Worm (Caenorhabditis elegans) whole organism, midembryonic: ENCODE measurements around the gene F56D6.13.

Experiments
- T22C8.4 ChIP-seq: fragments of 200-800 bp; sonication (Bioruptor generic); IDR thresholded peaks from 2 replicates; pipeline ENCODE4 v1.3.6; 2022; ENCODE audit warnings: missing genetic modification characterization, missing compliant biosample characterization
- cog-1 ChIP-seq: sonication (generic microtip); optimal IDR thresholded peaks from 2 replicates; lab custom pipeline; 2016; ENCODE audit warnings: missing genetic modification characterization, missing compliant biosample characterization
- flt-1 ChIP-seq: fragments of 200-800 bp; sonication (Bioruptor generic); IDR thresholded peaks from 2 replicates; pipeline ENCODE4 v1.3.6; 2022; ENCODE audit warnings: missing genetic modification characterization, missing compliant biosample characterization
- klf-2 ChIP-seq: fragments of 200-800 bp; sonication (Bioruptor generic); conservative IDR thresholded peaks from 2 replicates; pipeline ENCODE4 v1.3.6; 2022; ENCODE audit warnings: missing genetic modification reagents, missing genetic modification characterization, missing compliant biosample characterization
- med-1 ChIP-seq: sonication (generic microtip); optimal IDR thresholded peaks from 2 replicates; lab custom pipeline; 2017; ENCODE audit warnings: missing genetic modification characterization, mild to moderate bottlenecking, missing compliant biosample characterization, antibody characterized with exemption, missing genetic modification reagents; ENCODE audit not compliant: insufficient read depth
- ref-1 ChIP-seq: fragments of 200-800 bp; sonication (Bioruptor generic); conservative IDR thresholded peaks from 2 replicates; pipeline ENCODE4 v1.3.6; 2022; ENCODE audit warnings: missing genetic modification reagents, missing genetic modification characterization, missing compliant biosample characterization
- tab-1 ChIP-seq: fragments of 200-800 bp; sonication (Bioruptor generic); IDR thresholded peaks from 2 replicates; pipeline ENCODE4 v1.3.6; 2022; ENCODE audit warnings: missing genetic modification characterization, missing compliant biosample characterization
- ztf-23 ChIP-seq: fragments of 200-800 bp; sonication (Bioruptor generic); IDR thresholded peaks from 2 replicates; pipeline ENCODE4 v1.3.6; 2022; ENCODE audit warnings: missing genetic modification reagents, missing genetic modification characterization, missing compliant biosample characterization
- ztf-29 ChIP-seq: fragments of 200-800 bp; sonication (Bioruptor generic); IDR thresholded peaks from 2 replicates; pipeline ENCODE4 v1.3.6; 2022; ENCODE audit warnings: missing genetic modification reagents, missing genetic modification characterization, missing compliant biosample characterization

Gene F56D6.13

ce11 chrIV:3909114-3909513 is at the start of gene F56D6.13:
TSS of gene F56D6.13 (plus strand) at chrIV:3909414.
- no peak for TF ChIP-seq tab-1 (GFP tag; lab: Robert Waterston, UW)
- TF ChIP-seq flt-1: no peak
- TF ChIP-seq med-1 (GFP tag; lab: Kevin White, UChicago): no peak
- no peak for TF ChIP-seq klf-2 (GFP tag; lab: Robert Waterston, UW)
- no peak for TF ChIP-seq cog-1 (tag; lab: Kevin White, UChicago)
- no peak for TF ChIP-seq ztf-23
- TF ChIP-seq T22C8.4: no peak
- TF ChIP-seq ztf-29 (GFP tag; lab: Robert Waterston, UW): no peak
- TF ChIP-seq ref-1 (GFP tag; lab: Robert Waterston, UW): no peak

DNA sequence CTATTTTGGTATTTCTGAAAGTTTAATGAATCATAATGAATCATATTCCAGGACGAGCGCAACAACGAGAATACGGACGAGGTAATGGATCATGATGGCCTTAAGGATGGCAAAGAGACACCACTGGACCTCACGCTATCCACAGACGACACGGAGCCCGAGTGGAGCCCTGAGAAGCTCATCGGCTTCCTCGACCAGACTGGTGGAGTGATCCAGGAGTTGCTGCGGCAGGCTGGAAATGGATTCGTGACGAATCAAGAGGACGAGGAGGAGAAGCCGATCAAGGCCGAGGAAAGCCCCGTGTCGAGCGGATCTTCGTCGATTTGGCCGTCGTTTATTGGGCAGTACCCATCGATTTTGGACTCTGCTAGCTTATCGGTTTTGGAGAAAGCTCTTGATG is 49.7 kb upstream of the F56D6.13 start:
- TF ChIP-seq med-1 (GFP tag; lab: Kevin White, UChicago) (no peak), klf-2 (GFP tag; lab: Robert Waterston, UW) (no peak), ztf-23 (no peak), cog-1 (tag; lab: Kevin White, UChicago) (no peak), T22C8.4 (no peak), ztf-29 (GFP tag; lab: Robert Waterston, UW) (no peak), ref-1 (GFP tag; lab: Robert Waterston, UW) (no peak), flt-1 (no peak), tab-1 (GFP tag; lab: Robert Waterston, UW) (no peak)

DNA sequence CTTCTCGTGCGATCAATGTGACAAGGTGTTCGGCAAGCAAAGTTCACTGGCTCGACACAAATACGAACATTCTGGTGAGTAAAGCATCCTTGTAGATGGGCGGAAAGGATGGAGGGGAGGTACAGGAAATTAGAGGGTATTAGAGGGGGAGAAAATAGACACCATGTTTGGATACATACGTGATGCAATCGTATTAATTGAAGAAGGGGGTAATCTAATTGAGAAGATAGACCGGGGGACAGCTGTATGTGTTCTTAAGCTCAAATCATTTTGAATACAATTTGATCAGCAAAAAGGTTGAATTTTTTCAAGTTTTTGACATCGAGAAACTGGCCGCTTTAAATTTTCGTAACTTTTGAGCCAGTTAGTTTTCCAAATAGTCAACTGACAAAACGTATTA is 48.8 kb upstream of the F56D6.13 start:
- TF ChIP-seq flt-1 (no peak), ztf-23 (no peak), klf-2 (GFP tag; lab: Robert Waterston, UW) (no peak)

DNA sequence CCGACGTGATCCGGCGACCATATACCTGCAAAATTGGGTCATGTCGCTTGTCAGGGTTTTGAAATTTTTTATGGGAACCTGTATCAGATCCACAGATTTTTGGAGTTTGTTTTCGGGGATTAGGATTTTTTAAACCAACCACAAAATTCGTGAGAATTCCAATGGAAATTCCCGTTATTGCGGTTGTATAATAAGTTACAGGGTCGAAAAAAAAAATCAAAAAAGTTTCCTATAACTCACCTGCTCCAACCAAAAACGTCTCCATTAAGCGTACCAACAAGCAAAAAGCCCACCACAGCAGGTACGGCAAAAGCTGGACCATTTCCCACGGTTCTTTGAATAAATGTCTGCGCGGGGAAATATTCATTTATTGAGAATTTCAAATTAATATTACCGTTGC is 46.3 kb upstream of the F56D6.13 start:
- TF ChIP-seq ztf-29 (GFP tag; lab: Robert Waterston, UW) (no peak), flt-1 (no peak), cog-1 (tag; lab: Kevin White, UChicago) (no peak), ztf-23 (no peak), T22C8.4 (no peak), med-1 (GFP tag; lab: Kevin White, UChicago) (no peak), tab-1 (GFP tag; lab: Robert Waterston, UW) (no peak), klf-2 (GFP tag; lab: Robert Waterston, UW) (no peak), ref-1 (GFP tag; lab: Robert Waterston, UW) (no peak)

- no peak for TF ChIP-seq klf-2 (GFP tag; lab: Robert Waterston, UW)
- no peak for TF ChIP-seq ref-1 (GFP tag; lab: Robert Waterston, UW)
- TF ChIP-seq tab-1 (GFP tag; lab: Robert Waterston, UW): no peak
- TF ChIP-seq ztf-29 (GFP tag; lab: Robert Waterston, UW): no peak
- TF ChIP-seq T22C8.4: no peak
- no peak for TF ChIP-seq cog-1 (tag; lab: Kevin White, UChicago)
- TF ChIP-seq med-1 (GFP tag; lab: Kevin White, UChicago): no peak
- no peak for TF ChIP-seq flt-1
- TF ChIP-seq ztf-23: no peak
These were observed 44.3 kb upstream of the F56D6.13 start, which contains the start of gene aat-8 for ce11 chrIV:3864944-3865343. TSS of gene aat-8 (minus strand) at chrIV:3865044.

ce11 chrIV:3866018-3866417 is 43.2 kb upstream of the F56D6.13 start:
- no peak for TF ChIP-seq ztf-23

DNA sequence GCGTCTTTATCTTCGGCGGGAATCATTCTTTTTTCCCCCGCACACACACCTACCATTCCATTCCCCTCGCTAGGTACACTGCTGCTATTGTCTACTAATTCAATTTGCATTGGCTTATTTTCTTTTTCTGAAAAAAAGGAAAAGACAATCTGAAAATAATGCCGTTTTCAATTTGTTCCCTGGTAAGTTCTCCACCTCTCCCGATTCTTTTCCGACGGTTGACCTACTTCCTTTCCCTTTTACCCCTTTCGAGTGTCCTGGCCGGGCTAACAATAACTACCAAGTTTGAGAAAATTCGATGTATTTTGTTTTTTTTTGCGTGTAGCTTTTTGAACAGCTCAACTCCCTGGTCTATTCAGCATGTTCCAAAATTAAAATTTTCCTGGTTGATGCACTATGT is 42.0 kb upstream of the F56D6.13 start, which contains the start of gene F37C4.4:
Gene F37C4.4 (plus strand): TSS at position 58 of the 400 bp plus-strand sequence.
- TF ChIP-seq ztf-29 (GFP tag; lab: Robert Waterston, UW): no peak
- TF ChIP-seq tab-1 (GFP tag; lab: Robert Waterston, UW): no peak
- TF ChIP-seq klf-2 (GFP tag; lab: Robert Waterston, UW): no peak
- TF ChIP-seq ref-1 (GFP tag; lab: Robert Waterston, UW): no peak
- TF ChIP-seq ztf-23: no peak
- no peak for TF ChIP-seq cog-1 (tag; lab: Kevin White, UChicago)
- no peak for TF ChIP-seq med-1 (GFP tag; lab: Kevin White, UChicago)
- TF ChIP-seq T22C8.4: no peak
- TF ChIP-seq flt-1: no peak

- no peak for TF ChIP-seq flt-1
- TF ChIP-seq klf-2 (GFP tag; lab: Robert Waterston, UW): no peak
- no peak for TF ChIP-seq cog-1 (tag; lab: Kevin White, UChicago)
- TF ChIP-seq tab-1 (GFP tag; lab: Robert Waterston, UW): no peak
- TF ChIP-seq ztf-29 (GFP tag; lab: Robert Waterston, UW): no peak
- TF ChIP-seq med-1 (GFP tag; lab: Kevin White, UChicago): no peak
- no peak for TF ChIP-seq ref-1 (GFP tag; lab: Robert Waterston, UW)
- TF ChIP-seq T22C8.4: no peak
- no peak for TF ChIP-seq ztf-23
These were observed 39.3 kb upstream of the F56D6.13 start for ce11 chrIV:3869875-3870274.

DNA sequence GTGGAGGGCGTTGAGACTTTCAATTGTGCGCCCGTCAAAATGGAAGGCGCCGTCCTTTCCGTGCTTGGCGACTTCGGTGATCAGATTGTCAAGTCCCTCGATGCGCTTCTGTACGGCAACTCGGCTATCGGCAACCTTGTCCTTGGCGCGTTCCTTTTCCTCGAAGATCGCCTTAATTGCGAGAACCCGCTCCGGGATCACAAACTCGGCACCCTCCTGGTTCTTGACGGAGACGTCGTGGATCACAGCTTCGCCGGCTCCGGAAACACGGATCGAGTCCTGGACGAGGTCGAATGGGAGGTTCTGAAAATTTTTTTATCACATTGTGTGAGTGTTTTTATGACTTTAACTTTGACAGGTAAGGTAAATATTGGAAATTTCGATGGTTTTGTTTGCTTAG is 36.0 kb upstream of the F56D6.13 start:
- TF ChIP-seq klf-2 (GFP tag; lab: Robert Waterston, UW): no peak
- TF ChIP-seq med-1 (GFP tag; lab: Kevin White, UChicago): no peak
- no peak for TF ChIP-seq cog-1 (tag; lab: Kevin White, UChicago)
- TF ChIP-seq ztf-23: no peak
- TF ChIP-seq tab-1 (GFP tag; lab: Robert Waterston, UW): no peak
- TF ChIP-seq flt-1: no peak
- TF ChIP-seq T22C8.4: no peak
- TF ChIP-seq ref-1 (GFP tag; lab: Robert Waterston, UW): no peak
- no peak for TF ChIP-seq ztf-29 (GFP tag; lab: Robert Waterston, UW)

DNA sequence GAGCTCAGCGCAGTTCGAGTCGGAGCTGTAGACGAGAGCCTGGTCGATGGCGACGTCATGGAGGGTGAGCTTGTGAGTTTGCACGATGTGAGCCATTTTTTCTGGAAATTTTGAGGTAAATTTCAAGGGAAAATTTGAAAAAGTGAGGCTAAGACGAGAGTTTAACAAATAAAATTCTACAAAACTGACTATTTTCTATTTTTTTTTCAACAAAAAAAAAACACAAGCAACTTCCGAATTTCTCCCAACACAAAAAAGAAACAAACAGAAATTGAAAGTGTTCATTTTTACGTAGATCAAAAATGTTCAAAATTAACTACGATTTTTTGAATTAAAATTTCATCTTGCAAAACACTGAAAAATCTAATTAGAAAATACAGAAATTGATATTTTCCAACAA is 35.5 kb upstream of the F56D6.13 start, which contains the start of gene F37C4.5:
Gene F37C4.5 (minus strand): TSS at position 101 of the 400 bp plus-strand sequence.
- no peak for TF ChIP-seq T22C8.4
- TF ChIP-seq med-1 (GFP tag; lab: Kevin White, UChicago): no peak
- no peak for TF ChIP-seq ztf-23
- TF ChIP-seq tab-1 (GFP tag; lab: Robert Waterston, UW): no peak
- TF ChIP-seq ref-1 (GFP tag; lab: Robert Waterston, UW): no peak
